Fruit fly (Drosophila melanogaster) S2 (cell line): ENCODE results near the gene mtm.

Experiments used
- CG8478 ChIP-seq: fragments of >200 bp; optimal IDR thresholded peaks from 2 replicates; lab custom pipeline; 2018
- CTCF ChIP-seq, 2 experiments: fragments of >200 bp; optimal IDR thresholded peaks; 2 replicates each; lab custom pipeline; 2018

mtm gene

DNA sequence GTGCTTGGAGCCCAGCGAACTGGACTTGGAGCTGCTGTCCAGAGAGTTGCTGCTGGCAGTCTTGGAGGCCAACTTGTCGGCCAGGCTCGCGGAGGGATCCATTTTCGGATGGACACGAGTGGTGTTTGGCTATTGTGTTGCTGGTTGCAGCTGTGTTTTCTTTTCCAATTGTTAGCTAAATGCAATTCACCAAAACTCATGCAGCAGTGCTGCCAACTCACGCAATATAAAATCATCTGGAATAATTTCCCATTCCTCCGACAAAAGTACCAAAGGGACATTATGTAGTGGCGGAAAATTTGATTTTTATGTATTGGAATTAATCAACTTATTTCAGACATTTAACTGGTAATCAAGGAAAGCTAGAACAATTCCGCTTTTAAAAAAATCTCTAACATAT, at the start of gene mtm:
Gene mtm, minus strand, starts transcription at position 306 of the 400 bp plus-strand sequence.
- TF ChIP-seq CTCF (optimal IDR thresholded peaks at IDR 0.05; lab: Kevin White, UChicago), result no peak
- TF ChIP-seq CG8478, result no peak

DNA sequence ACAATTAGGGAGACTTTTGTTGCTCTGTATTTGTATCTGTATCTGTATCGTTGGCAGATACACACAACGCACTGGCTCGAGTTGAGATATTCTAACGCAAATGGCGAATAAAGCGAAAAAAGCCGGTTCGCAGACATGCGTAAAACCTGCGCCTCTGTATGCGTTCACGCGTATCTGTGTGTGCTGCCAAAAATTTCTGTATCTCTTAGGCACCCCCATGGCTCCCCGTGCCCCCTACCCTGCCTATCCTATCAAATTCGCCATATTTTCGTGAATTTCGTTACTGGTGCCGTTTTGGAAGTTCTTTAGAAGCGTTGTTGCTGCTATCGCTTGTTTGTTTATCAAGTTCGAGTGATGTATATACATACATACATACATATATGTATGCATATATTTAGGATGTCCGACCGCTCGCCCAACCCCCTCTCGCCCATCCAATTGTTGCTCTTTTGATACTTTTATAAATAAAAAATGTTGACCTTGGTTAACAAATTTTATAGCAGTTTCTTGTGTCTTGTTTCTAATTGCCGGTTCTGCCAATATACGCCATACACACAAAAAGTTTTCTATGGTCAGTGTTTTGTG, 49.0 kb upstream of the mtm start:
- no peak for TF ChIP-seq CG8478

DNA sequence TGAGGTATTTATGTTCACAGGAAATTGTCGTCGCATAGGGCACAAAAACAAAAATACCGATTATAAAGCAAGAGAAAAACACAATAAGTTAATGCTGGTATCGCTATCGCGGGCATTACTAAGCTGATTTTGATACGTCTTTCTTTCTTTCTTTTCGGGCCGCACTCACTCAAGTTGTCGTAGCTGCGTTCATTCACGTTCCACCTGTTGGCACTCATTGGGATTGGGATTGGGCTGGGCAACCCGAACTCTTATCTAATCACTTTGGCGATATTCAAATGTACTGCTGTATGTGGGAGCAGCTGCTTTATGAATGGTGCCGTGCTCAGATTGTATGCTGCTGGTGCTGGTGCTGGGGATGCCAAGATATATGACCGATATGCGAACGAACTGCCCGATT, 47.9 kb upstream of the mtm start:
- TF ChIP-seq CG8478 (no peak), CTCF (optimal IDR thresholded peaks at IDR 0.05; lab: Kevin White, UChicago) (no peak)

DNA sequence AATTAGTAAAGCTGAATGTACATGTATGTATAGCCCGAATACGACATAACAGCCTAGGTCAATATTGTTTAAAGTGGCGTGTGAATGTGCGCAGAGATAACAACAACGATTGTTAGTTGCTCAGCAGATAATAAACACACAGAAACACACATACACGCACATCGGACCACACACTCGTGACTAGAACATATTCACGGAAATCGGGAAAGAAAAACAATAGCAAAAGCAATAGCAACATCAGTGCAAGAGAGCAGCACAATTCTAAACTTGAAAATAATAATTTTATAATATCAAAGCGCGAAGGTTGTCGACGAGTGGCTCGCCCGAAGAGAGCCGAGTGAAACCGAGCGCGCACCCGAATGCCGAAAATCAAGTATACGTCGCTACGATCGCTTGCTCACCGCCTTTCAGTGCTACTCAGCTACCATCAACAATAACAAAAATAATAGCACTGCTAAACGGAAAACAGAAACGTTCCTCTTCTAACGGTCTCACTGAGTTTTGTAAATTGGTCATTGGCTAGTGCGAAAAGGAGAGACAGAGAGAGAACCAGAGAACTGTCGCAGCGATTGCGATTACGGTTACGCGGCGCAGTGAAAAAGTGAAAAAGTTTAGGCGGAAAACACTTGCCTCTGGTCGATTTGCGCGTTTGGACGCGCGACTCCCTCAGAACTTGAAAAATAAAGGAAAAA, 46.3 kb upstream of the mtm start:
- TF ChIP-seq CG8478, result no peak

DNA sequence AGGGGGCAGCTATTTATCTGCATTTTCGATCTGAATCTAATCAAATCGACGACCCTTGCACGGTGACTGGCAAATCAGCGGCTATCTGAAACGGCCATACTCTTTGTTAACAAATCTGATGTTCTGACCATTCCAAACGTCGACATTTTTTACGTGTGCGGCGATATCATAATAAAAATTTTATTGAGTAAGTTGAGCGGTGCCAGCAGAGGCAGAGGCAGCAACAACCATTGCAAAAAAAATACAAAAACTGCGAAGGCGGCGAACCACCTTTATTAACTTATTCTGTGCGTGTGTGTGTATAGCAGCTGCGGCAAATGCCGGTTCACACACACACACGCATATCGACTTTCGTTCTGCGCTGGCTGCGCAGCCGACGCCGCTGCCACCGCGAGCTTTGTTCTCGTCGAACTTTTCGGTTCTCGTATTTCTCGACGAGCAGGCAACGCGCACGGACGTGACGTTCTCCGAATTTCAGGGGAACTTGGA, 45.4 kb upstream of the mtm start, which contains the start of gene Kr-h1:
Gene Kr-h1, plus strand, starts transcription at position 447 of the 489 bp plus-strand sequence.
- no peak for TF ChIP-seq CTCF (optimal IDR thresholded peaks at IDR 0.05; lab: Kevin White, UChicago)
- no peak for TF ChIP-seq CG8478

DNA sequence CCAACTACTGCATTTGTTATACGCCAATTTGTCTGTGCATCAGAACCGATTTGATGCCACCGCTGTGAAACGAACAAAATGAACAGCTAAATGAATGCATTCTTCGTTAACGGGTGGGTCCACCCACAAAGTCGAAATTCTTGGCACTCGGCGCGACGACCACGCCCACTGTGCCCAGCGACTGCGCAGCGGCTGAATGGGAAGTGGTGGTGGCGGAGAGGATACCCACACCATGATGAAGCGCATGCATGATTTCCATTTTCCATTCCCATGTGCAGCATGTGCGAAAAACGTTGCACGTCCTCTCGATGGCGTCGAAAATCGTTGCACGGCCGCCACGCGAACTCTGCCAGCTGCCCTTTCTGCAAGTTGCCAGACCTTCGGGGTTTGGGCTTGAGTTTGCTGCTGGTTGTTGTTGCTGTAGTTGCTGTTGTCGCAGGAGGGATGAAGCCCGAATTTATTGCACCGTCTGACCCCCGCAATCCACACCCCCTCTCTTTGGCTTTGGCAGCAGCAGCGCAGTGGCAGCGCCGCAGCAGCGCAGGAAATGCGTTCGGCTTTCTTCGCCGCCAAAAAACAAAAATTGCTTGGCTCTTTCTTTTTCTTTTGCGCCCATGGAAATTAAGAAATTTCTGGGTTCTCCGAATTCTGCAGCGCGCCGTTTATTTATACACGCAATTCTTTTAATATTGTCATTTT, 44.5 kb upstream of the mtm start:
- TF ChIP-seq CTCF (optimal IDR thresholded peaks at IDR 0.05; lab: Kevin White, UChicago), result no peak
- TF ChIP-seq CG8478, result no peak

DNA sequence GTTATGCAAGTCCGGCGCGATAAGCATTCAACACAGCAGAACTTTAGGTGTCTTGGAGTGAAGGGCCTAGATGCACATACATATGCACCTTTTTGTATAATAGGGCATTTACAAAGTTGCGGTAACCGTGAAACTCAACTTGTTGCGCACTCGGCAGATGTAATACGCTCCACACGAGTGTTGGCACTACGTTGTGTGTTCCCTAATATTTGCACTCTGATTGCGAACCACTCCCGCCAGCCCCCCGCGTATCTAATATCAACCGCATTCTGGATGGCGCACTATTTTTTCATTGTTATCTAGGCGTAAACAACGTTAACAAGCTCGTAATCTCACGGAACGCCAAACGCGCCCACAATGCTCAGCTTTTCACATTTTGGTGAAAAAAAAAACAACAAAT, 43.5 kb upstream of the mtm start:
- no peak for TF ChIP-seq CG8478
- no peak for TF ChIP-seq CTCF (optimal IDR thresholded peaks at IDR 0.05; lab: Kevin White, UChicago)

DNA sequence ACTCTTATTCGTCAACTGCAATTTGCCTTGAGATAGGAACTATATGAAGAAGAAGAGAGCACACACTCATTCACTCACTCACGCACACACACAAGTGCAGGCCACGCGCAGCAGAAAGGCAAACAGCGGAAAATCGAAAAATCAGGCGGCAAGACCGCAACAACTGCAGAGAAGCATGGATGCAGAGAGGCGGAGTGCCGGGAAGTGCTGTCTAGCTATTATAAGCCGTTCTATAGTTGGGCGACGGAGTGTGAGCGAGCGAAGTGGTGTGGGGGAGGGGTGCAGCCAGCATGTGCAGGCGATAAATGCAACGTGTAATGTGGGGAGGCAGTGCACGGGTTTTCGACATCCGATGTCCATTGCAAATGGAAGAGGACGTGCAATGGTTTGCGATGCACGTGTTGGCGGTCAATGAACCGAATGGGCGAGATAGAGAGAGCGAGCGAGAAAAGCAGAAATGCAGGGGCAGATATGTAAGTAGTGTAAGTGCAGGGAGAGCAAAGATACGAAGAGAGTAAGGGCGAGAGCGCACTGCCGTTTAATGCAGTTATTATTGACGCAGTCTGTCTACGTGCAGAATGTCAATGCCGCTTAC, 42.0 kb upstream of the mtm start:
- TF ChIP-seq CTCF (optimal IDR thresholded peaks at IDR 0.05; lab: Kevin White, UChicago) (no peak), CG8478 (no peak)

DNA sequence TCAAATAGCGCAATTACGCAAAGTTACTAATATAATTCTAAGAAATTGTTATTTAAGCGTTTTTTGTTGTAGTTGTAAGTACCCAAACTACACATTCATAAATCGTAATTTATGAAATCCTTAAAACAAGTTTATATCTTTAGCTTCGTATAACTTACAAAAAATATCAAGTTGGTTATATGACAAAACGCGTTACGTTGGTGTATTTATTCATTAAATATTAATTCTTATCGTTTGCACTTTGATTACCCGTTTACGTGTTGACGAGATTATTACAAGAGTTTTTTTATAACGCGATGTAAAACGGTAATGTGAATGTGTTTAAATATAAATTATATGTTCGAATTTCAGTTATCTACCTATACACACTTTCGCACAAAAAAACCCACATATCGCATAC, 40.8 kb upstream of the mtm start:
- TF ChIP-seq CG8478 (no peak), CTCF (optimal IDR thresholded peaks at IDR 0.05; lab: Kevin White, UChicago) (no peak)

DNA sequence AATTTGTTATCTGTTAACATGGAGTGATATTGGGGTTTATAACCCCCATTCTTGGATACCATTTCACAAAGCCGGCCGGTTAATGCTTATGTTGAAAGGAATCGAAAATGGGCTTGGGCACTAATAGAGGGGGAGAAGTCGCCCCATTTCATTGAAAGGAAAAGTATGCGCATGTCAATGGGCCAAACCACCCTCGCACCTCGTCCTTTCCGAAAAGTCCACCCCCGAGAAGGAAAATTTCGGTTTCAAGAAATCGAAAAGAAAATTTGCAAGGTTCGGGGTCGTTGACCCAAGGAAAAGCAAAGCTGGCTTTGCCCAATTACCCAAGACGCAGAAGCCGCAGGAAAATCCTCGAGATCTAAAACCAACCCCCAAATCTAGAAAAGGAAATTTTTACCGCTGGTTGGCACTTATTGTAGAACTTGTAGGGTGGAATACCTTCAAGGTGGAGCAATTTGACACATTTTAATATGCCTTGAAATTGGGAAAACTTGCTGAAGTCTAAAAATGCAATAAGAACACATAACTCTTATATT, 40.1 kb upstream of the mtm start:
- TF ChIP-seq CTCF (optimal IDR thresholded peaks at IDR 0.05; lab: Kevin White, UChicago) (no peak), CG8478 (no peak)

DNA sequence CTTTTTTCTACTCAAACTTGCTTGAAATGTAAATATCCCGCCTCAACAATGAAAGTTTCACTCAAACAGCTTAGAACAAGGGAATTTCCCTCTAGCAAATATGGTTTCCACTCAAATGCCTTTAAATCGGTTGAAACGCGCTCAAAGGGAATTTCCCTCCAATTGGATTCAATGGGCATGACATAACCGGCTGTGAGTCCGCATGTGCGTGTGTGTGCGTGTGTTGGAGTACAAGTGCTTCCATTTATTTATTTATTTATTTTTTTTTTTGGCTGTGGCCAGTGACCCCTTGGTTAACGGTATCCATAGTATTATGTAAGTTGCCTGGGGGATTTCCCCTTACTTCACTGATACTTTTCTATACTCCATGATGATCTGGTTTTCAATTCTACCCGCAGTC, 39.3 kb upstream of the mtm start:
- TF ChIP-seq CG8478 (no peak), CTCF (optimal IDR thresholded peaks at IDR 0.05; lab: Kevin White, UChicago) (no peak)

DNA sequence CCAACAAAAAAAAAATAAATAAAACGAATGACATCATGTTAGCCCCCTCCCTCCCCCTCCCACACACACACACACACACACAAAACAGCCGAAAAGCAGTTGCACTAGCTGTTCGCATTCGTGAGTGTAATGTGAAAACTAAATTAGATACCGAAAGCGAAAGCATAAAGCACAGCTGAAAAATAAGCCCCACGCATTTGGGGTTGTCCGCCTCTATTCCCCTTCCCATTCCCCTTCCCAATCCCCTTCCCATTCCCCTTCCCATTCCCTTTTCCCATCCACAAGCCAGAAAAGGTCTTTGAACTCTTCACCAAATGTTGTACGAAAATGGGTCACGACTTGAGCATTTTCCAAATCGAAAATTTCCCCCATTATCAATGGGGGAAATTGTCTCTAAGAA, 38.5 kb upstream of the mtm start:
- TF ChIP-seq CTCF (optimal IDR thresholded peaks at IDR 0.05; lab: Kevin White, UChicago) (no peak), CG8478 (no peak)

DNA sequence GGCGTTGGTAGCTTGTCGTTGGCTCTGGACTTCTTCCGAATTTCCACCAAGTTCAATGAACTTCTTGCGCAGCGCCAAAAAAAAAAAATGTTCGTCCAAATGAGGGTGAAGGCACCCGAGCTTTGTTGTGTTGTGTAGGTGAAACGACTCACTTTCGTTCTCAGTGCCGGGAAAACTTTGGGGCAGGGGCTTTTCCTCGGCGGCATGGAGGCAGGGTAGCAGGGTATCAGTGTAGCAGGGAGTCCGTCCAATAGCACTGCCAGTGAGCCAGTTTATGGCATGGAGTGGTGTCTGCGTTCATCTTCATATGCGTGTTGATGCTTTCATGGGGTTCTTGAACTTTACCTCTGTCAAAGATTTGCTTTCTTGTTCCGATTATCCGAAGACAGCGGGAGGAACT, 37.5 kb upstream of the mtm start:
- TF ChIP-seq CTCF (optimal IDR thresholded peaks at IDR 0.05; lab: Kevin White, UChicago), result no peak
- no peak for TF ChIP-seq CG8478

DNA sequence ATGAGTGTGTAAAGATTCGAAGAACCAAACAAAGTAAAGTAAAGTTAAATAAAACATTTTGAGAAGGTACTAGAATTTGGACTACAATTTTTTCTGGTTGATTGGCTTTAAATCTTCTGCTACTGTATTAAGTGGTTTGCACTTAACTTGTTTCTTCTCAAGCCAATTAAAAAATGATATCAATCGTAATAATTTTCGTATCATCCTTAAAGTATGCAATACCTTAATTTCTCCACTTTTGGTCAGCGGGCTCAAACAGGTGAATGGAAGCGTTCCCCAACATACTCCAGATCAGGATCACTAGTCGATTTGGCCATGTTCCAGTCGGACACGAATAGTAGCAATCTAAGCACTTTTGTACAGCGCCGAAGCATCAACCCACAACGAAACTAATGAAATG, 37.1 kb upstream of the mtm start:
- TF ChIP-seq CTCF (optimal IDR thresholded peaks at IDR 0.05; lab: Kevin White, UChicago) (no peak), CG8478 (no peak)

DNA sequence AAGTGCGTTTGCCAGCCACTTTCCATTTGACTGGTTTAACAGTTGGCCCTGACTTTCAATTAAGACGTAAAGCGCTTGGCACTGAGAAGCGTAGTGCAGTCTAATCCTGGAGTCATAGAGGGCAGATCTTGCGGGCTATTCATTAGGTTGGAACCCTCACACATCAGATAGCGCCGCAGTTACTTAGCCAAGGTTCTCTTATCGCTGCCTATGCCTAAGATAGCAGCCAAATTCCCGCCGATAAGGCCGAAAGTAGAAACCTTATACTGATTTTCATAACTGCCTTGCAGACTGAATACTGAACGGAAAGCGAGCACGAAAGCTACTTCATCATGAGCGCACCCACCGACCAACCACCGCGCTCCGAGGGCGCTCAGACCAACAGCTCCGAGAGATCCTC, 35.3 kb upstream of the mtm start:
- TF ChIP-seq CTCF (optimal IDR thresholded peaks at IDR 0.05; lab: Kevin White, UChicago) (no peak), CG8478 (no peak)
